Fruit fly (Drosophila melanogaster): ENCODE results near the gene CG7560.
A peak's percentile ranks its signal among the peaks of the same experiment; 100 is the strongest.

Gene CG7560

DNA sequence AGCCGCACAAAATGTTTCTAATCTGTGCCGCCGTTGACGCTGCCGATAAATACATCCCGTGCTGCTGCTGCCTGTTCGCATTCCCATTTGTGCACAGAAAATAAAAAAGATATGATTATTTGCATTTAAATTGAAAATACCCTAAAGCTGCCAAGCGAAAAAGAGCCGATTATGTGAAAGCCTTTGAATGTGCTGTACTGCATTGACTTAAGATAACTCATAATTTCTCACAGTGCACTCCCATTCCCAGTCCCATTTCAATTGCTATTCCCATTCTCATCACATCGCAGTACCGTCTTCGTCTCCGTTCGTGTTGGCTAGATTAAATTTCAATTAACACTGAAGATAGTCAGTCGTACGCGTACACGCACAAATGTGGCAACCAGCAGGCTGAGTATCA is 24.0 kb downstream of the CG7560 start (continued):
- TF ChIP-seq CG16813 (GFP tag; IDR thresholded peaks at IDR 0.05; ENCODE audit: partially characterized antibody) (no peak), caup (GFP tag; optimal IDR thresholded peaks at IDR 0.05; ENCODE audit: severe bottlenecking) (peak; percentile 33), gt (GFP tag; IDR thresholded peaks at IDR 0.05) (no peak), CG13894 (tag; optimal IDR thresholded peaks at IDR 0.05) (no peak), Dbx (GFP tag; IDR thresholded peaks at IDR 0.05) (peak; percentile 44; the same call in 1 of the 3 replicates), Abd-B (GFP tag; optimal IDR thresholded peaks at IDR 0.05) (peak; percentile 20), exex (tag; optimal IDR thresholded peaks at IDR 0.05) (no peak), hb (GFP tag; IDR thresholded peaks at IDR 0.05; ENCODE audit: partially characterized antibody) (no peak), chinmo (GFP tag; IDR thresholded peaks at IDR 0.05; ENCODE audit: partially characterized antibody) (no peak), az2 (GFP tag; optimal IDR thresholded peaks at IDR 0.05) (peak; percentile 59), CG10959 (GFP tag; IDR thresholded peaks at IDR 0.05) (peak; percentile 55), CG8478 (optimal IDR thresholded peaks at IDR 0.05) (no peak), hth (optimal IDR thresholded peaks at IDR 0.05) (no peak), CG18011 (GFP tag; optimal IDR thresholded peaks at IDR 0.05) (no peak), Doc3 (GFP tag; IDR thresholded peaks at IDR 0.05; ENCODE audit: partially characterized antibody) (no peak), CG6765 (GFP tag; optimal IDR thresholded peaks at IDR 0.05) (no peak), bsh (GFP tag; optimal IDR thresholded peaks at IDR 0.05) (peak; percentile 66 to 71), MTF-1 (GFP tag; optimal IDR thresholded peaks at IDR 0.05; ENCODE audit: borderline replicate concordance) (no peak), cg (GFP tag; optimal IDR thresholded peaks at IDR 0.05) (no peak), CG2199 (GFP tag; IDR thresholded peaks at IDR 0.05) (0 out of 3 replicates have a peak, but pooled peaks have one; percentile 46), CG34422 (GFP tag; IDR thresholded peaks at IDR 0.05) (peak; percentile 63; the same call in 1 of the 3 replicates), cato (GFP tag; optimal IDR thresholded peaks at IDR 0.05; ENCODE audit: borderline replicate concordance) (no peak), CG17912 (GFP tag; optimal IDR thresholded peaks at IDR 0.05) (no peak), phol (tag; optimal IDR thresholded peaks at IDR 0.05) (peak; percentile 53), klu (GFP tag; IDR thresholded peaks at IDR 0.05) (no peak), Ssrp (tag; optimal IDR thresholded peaks at IDR 0.05) (peak; percentile 19), Usf (GFP tag; optimal IDR thresholded peaks at IDR 0.05) (no peak), Kr (GFP tag; optimal IDR thresholded peaks at IDR 0.05) (no peak), sd (tag; optimal IDR thresholded peaks at IDR 0.05) (no peak), ERR (GFP tag; optimal IDR thresholded peaks at IDR 0.05) (no peak), Ets97D (GFP tag; optimal IDR thresholded peaks at IDR 0.05) (peak; percentile 32), CG10431 (GFP tag; optimal IDR thresholded peaks at IDR 0.05) (no peak), prd (optimal IDR thresholded peaks at IDR 0.05) (no peak), prd (GFP tag; IDR thresholded peaks at IDR 0.05) (peak; percentile 81), CG5180 (GFP tag; optimal IDR thresholded peaks at IDR 0.05) (peak; percentile 5), Med (GFP tag) (peak; percentile 91), slbo (GFP tag; IDR thresholded peaks at IDR 0.05) (peak; percentile 75), vvl (GFP tag; IDR thresholded peaks at IDR 0.05) (peak; percentile 78), CG11398 (GFP tag; optimal IDR thresholded peaks at IDR 0.05) (peak; percentile 42), lmd (GFP tag; IDR thresholded peaks at IDR 0.05) (peak; percentile 61), bab2 (GFP tag; optimal IDR thresholded peaks at IDR 0.05) (peak; percentile 54), mld (GFP tag; IDR thresholded peaks at IDR 0.05; ENCODE audit: partially characterized antibody) (no peak), tll (GFP tag; optimal IDR thresholded peaks at IDR 0.05) (no peak), CG1233 (GFP tag; optimal IDR thresholded peaks at IDR 0.05) (peak; percentile 11), Hmr (GFP tag; optimal IDR thresholded peaks at IDR 0.05) (peak; percentile 47), CkIIα-i1 (GFP tag; IDR thresholded peaks at IDR 0.05) (no peak), esg (GFP tag; conservative IDR thresholded peaks at IDR 0.05) (peak; percentile 67), CG17186 (GFP tag; optimal IDR thresholded peaks at IDR 0.05) (no peak), Dad (GFP tag; optimal IDR thresholded peaks at IDR 0.05) (peak; percentile 35), tgo (GFP tag; IDR thresholded peaks at IDR 0.05) (peak; percentile 60; the same call in 2 of the 3 replicates)
